Worm (Caenorhabditis elegans) whole organism, L3 larva: ENCODE data around the gene T27D12.6.

Experiments
- ama-1 ChIP-seq: fragments of 150-350 bp; optimal IDR thresholded peaks from 2 replicates; lab custom pipeline; 2018
- ceh-16 ChIP-seq: sonication (generic microtip); optimal IDR thresholded peaks from 2 replicates; lab custom pipeline; 2017; ENCODE audit warnings: missing biosample characterization, missing genetic modification characterization
- egl-5 ChIP-seq: fragments of 150-350 bp; optimal IDR thresholded peaks from 2 replicates; lab custom pipeline; 2017; ENCODE audit warnings: missing biosample characterization, missing genetic modification reagents, missing genetic modification characterization, inconsistent platforms
- elt-3 ChIP-seq, 3 experiments: fragments of 150-350 bp in 1 of 3; sonication (generic microtip) in 2 of 3; optimal IDR thresholded peaks; 2 replicates in 2 of 3; 4 replicates in 1 of 3; lab custom pipeline; 2014 to 2017; ENCODE audit warnings: missing biosample characterization in 3 of 3, missing genetic modification characterization in 3 of 3
- fos-1 ChIP-seq: fragments of 150-350 bp; optimal IDR thresholded peaks from 2 replicates; lab custom pipeline; 2014; ENCODE audit warnings: missing biosample characterization, missing genetic modification characterization
- lin-39 ChIP-seq: fragments of 150-350 bp; optimal IDR thresholded peaks from 2 replicates; lab custom pipeline; 2018; ENCODE audit warnings: missing biosample characterization, missing genetic modification reagents, missing genetic modification characterization
- mdl-1 ChIP-seq: fragments of 150-350 bp; optimal IDR thresholded peaks from 2 replicates; lab custom pipeline; 2014; ENCODE audit warnings: missing biosample characterization, missing genetic modification characterization
- nhr-23 ChIP-seq: fragments of 150-350 bp; optimal IDR thresholded peaks from 2 replicates; lab custom pipeline; 2014; ENCODE audit warnings: missing biosample characterization, missing genetic modification reagents, missing genetic modification characterization
- nhr-77 ChIP-seq: fragments of 150-350 bp; optimal IDR thresholded peaks from 2 replicates; lab custom pipeline; 2014; ENCODE audit warnings: missing biosample characterization, missing genetic modification characterization
- pha-4 ChIP-seq: fragments of 150-350 bp; optimal IDR thresholded peaks from 2 replicates; lab custom pipeline; 2014; ENCODE audit warnings: missing biosample characterization, missing genetic modification reagents, missing genetic modification characterization
- pqm-1 ChIP-seq: fragments of 150-350 bp; optimal IDR thresholded peaks from 2 replicates; lab custom pipeline; 2017; ENCODE audit warnings: missing biosample characterization, missing genetic modification characterization, inconsistent platforms
- tbx-2 ChIP-seq: sonication (generic microtip); optimal IDR thresholded peaks from 2 replicates; lab custom pipeline; 2016; ENCODE audit warnings: mild to moderate bottlenecking, missing genetic modification characterization, missing compliant biosample characterization

- TF ChIP-seq nhr-77 (tag; lab: Kevin White, UChicago) = no peak
- no peak for TF ChIP-seq elt-3 (tag; optimal IDR thresholded peaks at IDR 0.05; lab: Kevin White, UChicago)
- no peak for TF ChIP-seq ceh-16 (tag; lab: Kevin White, UChicago)
- TF ChIP-seq egl-5 (tag; lab: Kevin White, UChicago) = no peak
- no peak for TF ChIP-seq tbx-2 (tag; lab: Kevin White, UChicago)
- no peak for TF ChIP-seq ama-1 (lab: Kevin White, UChicago)
- no peak for TF ChIP-seq pha-4 (tag; lab: Kevin White, UChicago)
- TF ChIP-seq fos-1 = no peak
- TF ChIP-seq pqm-1 (tag; lab: Kevin White, UChicago) = no peak
- no peak for TF ChIP-seq lin-39 (tag; lab: Kevin White, UChicago)
- no peak for TF ChIP-seq mdl-1
- no peak for TF ChIP-seq nhr-23 (tag; lab: Kevin White, UChicago)
These were observed 5.4 kb upstream of the T27D12.6 start, which contains the start of gene pes-5 for ce11 chrII:11829920-11830319.
